Worm (Caenorhabditis elegans): ENCODE results near the gene F54D11.4.

- no peak for TF ChIP-seq flt-1 (GFP tag; IDR thresholded peaks at IDR 0.05)
- TF ChIP-seq tab-1 (GFP tag; IDR thresholded peaks at IDR 0.05), result no peak
- TF ChIP-seq klf-2 (GFP tag; conservative IDR thresholded peaks at IDR 0.05), result no peak
Measured at ce11 chrV:4662400-4662799, 46.4 kb downstream of the F54D11.4 start, which contains the start of gene srx-74.

Data from whole organism, midembryonic.